Fruit fly (Drosophila melanogaster): ENCODE results near the gene CG17075.

Gene CG17075

dm6 chr2L:305198-305597 is 37.9 kb upstream of the CG17075 start:
- TF ChIP-seq Ada2b (GFP tag; IDR thresholded peaks at IDR 0.05) (no peak), eve (GFP tag; optimal IDR thresholded peaks at IDR 0.05) (peak in 1 of 2 experiments; percentile 68), bigmax (GFP tag; optimal IDR thresholded peaks at IDR 0.05) (peak; percentile 10)

dm6 chr2L:303306-303962 is 36.1 kb upstream of the CG17075 start:
- TF ChIP-seq CG6654 (GFP tag; optimal IDR thresholded peaks at IDR 0.05) (no peak), Dad (GFP tag; optimal IDR thresholded peaks at IDR 0.05) (no peak)

DNA sequence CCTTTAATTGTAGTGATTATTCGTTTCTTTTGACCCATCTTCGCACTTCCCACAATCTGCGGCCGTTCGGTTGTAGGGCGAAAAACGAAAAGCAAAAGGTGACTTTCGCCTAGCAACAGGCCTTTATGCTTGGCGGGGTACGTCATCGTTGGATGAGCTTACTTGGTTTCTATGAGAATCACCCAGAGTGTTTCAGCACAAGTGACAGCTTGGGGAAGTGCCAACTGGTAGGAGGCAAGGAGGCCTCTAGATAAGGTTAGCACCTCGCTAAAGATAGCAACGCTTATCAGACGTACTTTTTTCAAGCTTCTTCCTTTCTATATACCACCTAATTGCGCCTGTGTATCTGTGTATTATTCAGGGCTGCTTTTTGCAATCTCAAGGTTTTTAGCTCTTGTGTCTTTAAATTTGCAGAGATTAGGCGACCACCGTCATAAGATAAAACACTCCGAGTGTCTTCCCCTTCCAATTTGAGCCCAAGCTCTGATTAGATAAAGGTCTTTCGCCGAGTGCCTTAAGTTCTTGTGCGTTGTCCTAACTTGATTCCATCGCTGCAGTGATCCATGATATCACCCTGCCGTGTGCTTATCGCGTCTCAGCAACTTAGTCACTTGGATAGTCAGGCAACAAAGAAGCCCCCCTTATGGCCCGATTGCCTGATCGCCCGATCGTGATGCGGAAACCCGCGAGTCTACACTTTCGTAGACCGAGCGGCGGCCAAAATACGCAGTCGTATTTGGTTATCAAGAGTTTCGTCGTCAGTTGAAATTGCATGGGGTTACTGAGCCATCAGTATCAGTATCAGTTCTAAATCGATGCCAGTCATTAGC is 33.8 kb upstream of the CG17075 start:
- TF ChIP-seq gce (GFP tag; IDR thresholded peaks at IDR 0.05) = no peak
- TF ChIP-seq grn (GFP tag; optimal IDR thresholded peaks at IDR 0.05) = peak; percentile 93
- TF ChIP-seq CG12104 (GFP tag; optimal IDR thresholded peaks at IDR 0.05) = no peak
- peak; percentile 32; the same call in 1 of the 2 replicates for TF ChIP-seq GATAe (GFP tag; conservative IDR thresholded peaks at IDR 0.05)
- peak; percentile 91 for TF ChIP-seq CG34376 (GFP tag; optimal IDR thresholded peaks at IDR 0.05)
- 0 out of 3 replicates have a peak, but pooled peaks have one; percentile 24 for TF ChIP-seq ci (GFP tag; IDR thresholded peaks at IDR 0.05)
- TF ChIP-seq CG11696 (GFP tag; IDR thresholded peaks at IDR 0.05) = peak; percentile 66
- TF ChIP-seq Opbp (GFP tag; IDR thresholded peaks at IDR 0.05; ENCODE audit: partially characterized antibody) = no peak
- no peak for TF ChIP-seq CG15011 (GFP tag; optimal IDR thresholded peaks at IDR 0.05)
- no peak for TF ChIP-seq CG7372 (GFP tag; IDR thresholded peaks at IDR 0.05)
- peak; percentile 77 for TF ChIP-seq sug (tag; optimal IDR thresholded peaks at IDR 0.05)
- peak; percentile 72 for TF ChIP-seq exex (tag; optimal IDR thresholded peaks at IDR 0.05)
- TF ChIP-seq ken (GFP tag; IDR thresholded peaks at IDR 0.05) = 0 out of 3 replicates have a peak, but pooled peaks have one; percentile 7
- peak; percentile 12 for TF ChIP-seq ftz-f1 (GFP tag; optimal IDR thresholded peaks at IDR 0.05)
- TF ChIP-seq mirr (GFP tag; optimal IDR thresholded peaks at IDR 0.05) = peak; percentile 63
- TF ChIP-seq Deaf1 (tag; optimal IDR thresholded peaks at IDR 0.05) = peak; percentile 67
- TF ChIP-seq CG13894 (tag; optimal IDR thresholded peaks at IDR 0.05) = peak; percentile 21
- TF ChIP-seq rib (GFP tag; IDR thresholded peaks at IDR 0.05) = peak; percentile 83
- TF ChIP-seq CG10979 (tag; optimal IDR thresholded peaks at IDR 0.05) = no peak
- peak; percentile 71 for TF ChIP-seq Med (GFP tag)
- TF ChIP-seq CG3847 (GFP tag; IDR thresholded peaks at IDR 0.05) = 0 out of 2 replicates have a peak, but pooled peaks have one; percentile 9
- TF ChIP-seq slbo (GFP tag; IDR thresholded peaks at IDR 0.05) = peak; percentile 18; the same call in 1 of the 2 replicates
- TF ChIP-seq BtbVII (GFP tag; optimal IDR thresholded peaks at IDR 0.05) = peak; percentile 9
- TF ChIP-seq cwo (GFP tag; optimal IDR thresholded peaks at IDR 0.05) = peak; percentile 47
- TF ChIP-seq wdn (GFP tag; IDR thresholded peaks at IDR 0.05) = no peak
- no peak for TF ChIP-seq Hsf (GFP tag; optimal IDR thresholded peaks at IDR 0.05)
- TF ChIP-seq chinmo (GFP tag; IDR thresholded peaks at IDR 0.05; ENCODE audit: partially characterized antibody) = 0 out of 4 replicates have a peak, but pooled peaks have one; percentile 35

DNA sequence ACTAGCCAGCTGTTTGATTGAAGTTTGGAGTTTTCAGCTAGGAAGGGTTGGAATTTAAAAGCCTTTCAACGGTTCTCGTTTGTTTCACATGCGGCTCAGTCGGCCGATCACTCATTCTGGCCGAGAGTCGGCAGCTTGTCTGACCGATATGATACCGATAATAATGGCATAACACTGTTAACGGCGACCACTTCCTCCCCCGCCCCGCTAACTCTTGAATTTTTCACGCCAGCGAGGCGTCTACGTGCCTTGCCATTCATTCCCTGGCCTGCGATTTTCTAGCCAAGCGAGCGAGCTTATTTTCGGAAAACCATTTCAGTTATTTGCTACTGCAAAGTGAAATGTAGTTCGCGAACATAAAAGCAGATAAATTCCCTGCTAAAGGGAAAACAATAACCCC is 32.7 kb upstream of the CG17075 start:
- TF ChIP-seq lab (GFP tag; optimal IDR thresholded peaks at IDR 0.05) (peak; percentile 69), CG6654 (GFP tag; optimal IDR thresholded peaks at IDR 0.05) (no peak), Xrp1 (GFP tag; IDR thresholded peaks at IDR 0.05) (no peak), Med (GFP tag) (peak; percentile 60), Pdp1 (GFP tag; optimal IDR thresholded peaks at IDR 0.05) (peak in 1 of 2 experiments; percentile 20), exex (tag; optimal IDR thresholded peaks at IDR 0.05) (peak; percentile 5)
